Worm (Caenorhabditis elegans): ENCODE results near the gene M176.5.

- TF ChIP-seq nfya-1 (tag; optimal IDR thresholded peaks at IDR 0.05; ENCODE audit: insufficient read depth) (no peak), skn-1 (tag; optimal IDR thresholded peaks at IDR 0.05) (no peak), nhr-11 (tag; optimal IDR thresholded peaks at IDR 0.05) (no peak), elt-2 (tag; optimal IDR thresholded peaks at IDR 0.05) (no peak)
Observed at ce11 chrII:9398370-9398901, 29.1 kb downstream of the M176.5 start, which contains the start of the genes Y51B9A.14 and Y51B9A.8.

Measured in whole organism, L3 larva.